Worm (Caenorhabditis elegans): Measurements from ENCODE around the gene ZK813.3.

- TF ChIP-seq elt-3 (tag; optimal IDR thresholded peaks at IDR 0.05) (no peak), nhr-76 (tag; optimal IDR thresholded peaks at IDR 0.05) (no peak), nhr-12 (tag; optimal IDR thresholded peaks at IDR 0.05) (no peak), nhr-28 (tag; optimal IDR thresholded peaks at IDR 0.05) (no peak), sem-2 (GFP tag; optimal IDR thresholded peaks at IDR 0.05) (no peak), nhr-2 (tag; optimal IDR thresholded peaks at IDR 0.05) (no peak), nhr-237 (tag; optimal IDR thresholded peaks at IDR 0.05) (no peak), unc-62 (GFP tag; optimal IDR thresholded peaks at IDR 0.05) (no peak), lin-13 (tag; optimal IDR thresholded peaks at IDR 0.05) (no peak), snpc-4 (tag; optimal IDR thresholded peaks at IDR 0.05) (no peak), elt-1 (tag; optimal IDR thresholded peaks at IDR 0.05; ENCODE audit: borderline replicate concordance, insufficient read depth) (no peak), ces-1 (GFP tag; optimal IDR thresholded peaks at IDR 0.05) (no peak), lsy-2 (tag; optimal IDR thresholded peaks at IDR 0.05) (no peak), mep-1 (tag; optimal IDR thresholded peaks at IDR 0.05) (no peak)
Observed at ce11 chrX:3443526-3443925, 1.9 kb downstream of the ZK813.3 start, which contains the start of gene ZK813.2.

Data from whole organism, mixed stage, embryonic.